Fruit fly (Drosophila melanogaster) whole organism, embryonic: Measurements from ENCODE around the gene boil.

ENCODE experiments used
- Abd-B ChIP-seq: fragments of 200-800 bp; sonication (Bioruptor generic); optimal IDR thresholded peaks from 2 replicates; lab custom pipeline; 2018; ENCODE audit warnings: missing biosample characterization, mild to moderate bottlenecking, missing genetic modification characterization, moderate library complexity
- B-H1 ChIP-seq: fragments of 200-800 bp; sonication (Bioruptor generic); IDR thresholded peaks from 3 replicates; pipeline ENCODE4 v1.3.6; 2022; ENCODE audit warnings: missing biosample characterization, missing genetic modification characterization
- CG11093 ChIP-seq: fragments of 200-800 bp; sonication (Bioruptor generic); IDR thresholded peaks from 3 replicates; pipeline ENCODE4 v1.3.6; 2022; ENCODE audit warnings: missing biosample characterization, missing genetic modification characterization
- CG12769 ChIP-seq: fragments of 200-800 bp; sonication (Bioruptor generic); optimal IDR thresholded peaks from 2 replicates; lab custom pipeline; 2019; ENCODE audit warnings: missing biosample characterization, mild to moderate bottlenecking, missing genetic modification characterization, moderate library complexity
- CG14050 ChIP-seq: fragments of 200-800 bp; sonication (Bioruptor generic); IDR thresholded peaks from 3 replicates; pipeline ENCODE4 v1.3.6; 2022; ENCODE audit warnings: missing biosample characterization, missing genetic modification characterization
- CG14860 ChIP-seq: fragments of 200-800 bp; sonication (Bioruptor generic); IDR thresholded peaks from 3 replicates; pipeline ENCODE4 v1.3.6; 2022; ENCODE audit warnings: missing biosample characterization, missing genetic modification characterization; ENCODE audit not compliant: partially characterized antibody
- CG15269 ChIP-seq: fragments of 200-800 bp; sonication (Bioruptor generic); optimal IDR thresholded peaks from 2 replicates; lab custom pipeline; 2018; ENCODE audit warnings: missing biosample characterization, mild to moderate bottlenecking, missing genetic modification characterization, moderate library complexity
- CG1647 ChIP-seq: fragments of 200-800 bp; sonication (Bioruptor generic); optimal IDR thresholded peaks from 3 replicates; lab custom pipeline; 2016; ENCODE audit warnings: missing biosample characterization, missing genetic modification characterization
- CG17328 ChIP-seq: fragments of 200-800 bp; sonication (Bioruptor generic); IDR thresholded peaks from 2 replicates; pipeline ENCODE4 v1.3.6; 2022; ENCODE audit warnings: missing biosample characterization, missing genetic modification characterization
- CG17359 ChIP-seq: fragments of 200-800 bp; sonication (Bioruptor generic); optimal IDR thresholded peaks from 3 replicates; lab custom pipeline; 2018; ENCODE audit warnings: missing biosample characterization, mild to moderate bottlenecking, missing genetic modification characterization, moderate library complexity
- CG17385 ChIP-seq: fragments of 200-800 bp; sonication (Bioruptor generic); optimal IDR thresholded peaks from 3 replicates; lab custom pipeline; 2018; ENCODE audit warnings: missing biosample characterization, mild to moderate bottlenecking, missing genetic modification characterization
- CG18599 ChIP-seq: fragments of 200-800 bp; sonication (Bioruptor generic); optimal IDR thresholded peaks from 3 replicates; lab custom pipeline; 2017; ENCODE audit warnings: missing biosample characterization, missing genetic modification characterization, mild to moderate bottlenecking, moderate library complexity, missing genetic modification reagents
- CG2120 ChIP-seq: fragments of 200-800 bp; sonication (Bioruptor generic); optimal IDR thresholded peaks from 3 replicates; lab custom pipeline; 2016; ENCODE audit warnings: missing biosample characterization, missing genetic modification characterization
- CG31365 ChIP-seq: fragments of 200-800 bp; sonication (Bioruptor generic); optimal IDR thresholded peaks from 2 replicates; lab custom pipeline; 2018; ENCODE audit warnings: missing biosample characterization, mild to moderate bottlenecking, missing genetic modification characterization
- CG32532 ChIP-seq: fragments of 200-800 bp; sonication (Bioruptor generic); IDR thresholded peaks from 2 replicates; pipeline ENCODE4 v1.3.6; 2022; ENCODE audit warnings: missing biosample characterization, missing genetic modification characterization
- CG32772 ChIP-seq: fragments of 200-800 bp; sonication (Bioruptor generic); IDR thresholded peaks from 2 replicates; pipeline ENCODE4 v1.3.6; 2022; ENCODE audit warnings: missing biosample characterization, missing genetic modification characterization
- CG33557 ChIP-seq: fragments of 200-800 bp; sonication (Bioruptor generic); optimal IDR thresholded peaks from 2 replicates; lab custom pipeline; 2019; ENCODE audit warnings: missing biosample characterization, mild to moderate bottlenecking, missing genetic modification characterization, moderate library complexity
- CG7556 ChIP-seq: fragments of 200-800 bp; sonication (Bioruptor generic); optimal IDR thresholded peaks from 2 replicates; lab custom pipeline; 2017; ENCODE audit warnings: missing biosample characterization, mild to moderate bottlenecking, missing genetic modification characterization
- CG7839 ChIP-seq: fragments of 200-800 bp; sonication (Bioruptor generic); optimal IDR thresholded peaks from 3 replicates; lab custom pipeline; 2018; ENCODE audit warnings: missing biosample characterization, mild to moderate bottlenecking, missing genetic modification characterization, moderate library complexity
- CoRest ChIP-seq: fragments of 200-800 bp; sonication (Bioruptor generic); optimal IDR thresholded peaks from 3 replicates; lab custom pipeline; 2018; ENCODE audit warnings: missing biosample characterization, mild to moderate bottlenecking, missing genetic modification characterization, moderate library complexity
- Dfd ChIP-seq, 2 experiments: fragments of >200 bp; optimal IDR thresholded peaks; 2 replicates each; lab custom pipeline; 2017; ENCODE audit warnings: missing biosample characterization in 2 of 2, missing genetic modification characterization in 2 of 2
- Drgx ChIP-seq: fragments of 200-800 bp; sonication (Bioruptor generic); IDR thresholded peaks from 2 replicates; pipeline ENCODE4 v1.3.6; 2022; ENCODE audit warnings: missing biosample characterization, missing genetic modification characterization
- Eip74EF ChIP-seq, 2 experiments: fragments of 200-800 bp in 1 of 2; fragments of >200 bp in 1 of 2; sonication (Bioruptor generic) in 1 of 2; optimal IDR thresholded peaks; 2 replicates each; lab custom pipeline; 2017 to 2019; ENCODE audit warnings: missing biosample characterization in 2 of 2, missing genetic modification characterization in 2 of 2, mild to moderate bottlenecking in 1 of 2, moderate library complexity in 1 of 2
- H15 ChIP-seq: fragments of 200-800 bp; sonication (Bioruptor generic); IDR thresholded peaks from 3 replicates; pipeline ENCODE4 v1.3.6; 2022; ENCODE audit warnings: missing biosample characterization, missing genetic modification characterization
- H2.0 ChIP-seq: fragments of 200-800 bp; sonication (Bioruptor generic); IDR thresholded peaks from 2 replicates; pipeline ENCODE4 v1.3.6; 2022; ENCODE audit warnings: missing biosample characterization, missing genetic modification characterization
- HLHmδ ChIP-seq: fragments of 200-800 bp; sonication (Bioruptor generic); optimal IDR thresholded peaks from 2 replicates; lab custom pipeline; 2018; ENCODE audit warnings: missing biosample characterization, mild to moderate bottlenecking, missing genetic modification characterization, moderate library complexity
- Hand ChIP-seq: fragments of 200-800 bp; sonication (Bioruptor generic); optimal IDR thresholded peaks from 2 replicates; lab custom pipeline; 2017; ENCODE audit warnings: mild to moderate bottlenecking, missing biosample characterization, missing genetic modification reagents, missing genetic modification characterization
- Hr39 ChIP-seq: fragments of >200 bp; optimal IDR thresholded peaks from 2 replicates; lab custom pipeline; 2017
- Med ChIP-seq: fragments of 200-800 bp; sonication (Bioruptor generic); peaks from one replicate; lab custom pipeline; 2016; ENCODE audit warnings: missing biosample characterization, missing genetic modification characterization, mild to moderate bottlenecking, inconsistent platforms, moderate library complexity
- Oli ChIP-seq: fragments of 200-800 bp; sonication (Bioruptor generic); optimal IDR thresholded peaks from 2 replicates; lab custom pipeline; 2018; ENCODE audit warnings: missing biosample characterization, mild to moderate bottlenecking, missing genetic modification characterization, moderate library complexity
- Xbp1 ChIP-seq: fragments of 200-800 bp; sonication (Bioruptor generic); optimal IDR thresholded peaks from 3 replicates; lab custom pipeline; 2016; ENCODE audit warnings: missing biosample characterization, mild to moderate bottlenecking, missing genetic modification characterization
- amos ChIP-seq: fragments of 200-800 bp; sonication (Bioruptor generic); IDR thresholded peaks from 2 replicates; pipeline ENCODE4 v1.3.6; 2022; ENCODE audit warnings: missing biosample characterization, missing genetic modification characterization; ENCODE audit not compliant: partially characterized antibody
- ash1 ChIP-seq: fragments of 200-800 bp; sonication (Bioruptor generic); optimal IDR thresholded peaks from 2 replicates; lab custom pipeline; 2018; ENCODE audit warnings: missing biosample characterization, mild to moderate bottlenecking, missing genetic modification characterization
- bbx ChIP-seq: fragments of 200-800 bp; sonication (Bioruptor generic); IDR thresholded peaks from 2 replicates; pipeline ENCODE4 v1.3.6; 2022; ENCODE audit warnings: missing biosample characterization, missing genetic modification characterization; ENCODE audit not compliant: partially characterized antibody
- dysf ChIP-seq: fragments of 200-800 bp; sonication (Bioruptor generic); IDR thresholded peaks from 3 replicates; pipeline ENCODE4 v1.3.6; 2022; ENCODE audit warnings: missing biosample characterization, missing genetic modification characterization
- ewg ChIP-seq: fragments of 200-800 bp; sonication (Bioruptor generic); optimal IDR thresholded peaks from 3 replicates; lab custom pipeline; 2017; ENCODE audit warnings: mild to moderate bottlenecking, missing biosample characterization, missing genetic modification reagents, missing genetic modification characterization
- kay ChIP-seq: fragments of 200-800 bp; sonication (Bioruptor generic); optimal IDR thresholded peaks from 2 replicates; lab custom pipeline; 2016; ENCODE audit warnings: missing biosample characterization, missing genetic modification characterization
- mirr ChIP-seq: fragments of 200-800 bp; sonication (Bioruptor generic); optimal IDR thresholded peaks from 3 replicates; lab custom pipeline; 2018; ENCODE audit warnings: missing biosample characterization, mild to moderate bottlenecking, missing genetic modification characterization
- nmo ChIP-seq: fragments of 200-800 bp; sonication (Bioruptor generic); optimal IDR thresholded peaks from 2 replicates; lab custom pipeline; 2018; ENCODE audit warnings: missing biosample characterization, mild to moderate bottlenecking, missing genetic modification characterization, moderate library complexity
- org-1 ChIP-seq: fragments of 200-800 bp; sonication (Bioruptor generic); optimal IDR thresholded peaks from 2 replicates; lab custom pipeline; 2017; ENCODE audit warnings: missing biosample characterization, missing genetic modification characterization
- prd ChIP-seq, 3 experiments: fragments of >200 bp in 2 of 3; fragments of 200-800 bp in 1 of 3; sonication (Bioruptor generic) in 1 of 3; optimal IDR thresholded peaks in 2 of 3; IDR thresholded peaks in 1 of 3; 2 replicates in 2 of 3; 3 replicates in 1 of 3; pipeline versions ENCODE4 v1.3.6 to Lab custom; 2017 to 2022; ENCODE audit warnings: missing biosample characterization in 1 of 3, missing genetic modification characterization in 1 of 3
- ro ChIP-seq: fragments of 200-800 bp; sonication (Bioruptor generic); IDR thresholded peaks from 2 replicates; pipeline ENCODE4 v1.3.6; 2022; ENCODE audit warnings: missing biosample characterization, missing genetic modification characterization
- schlank ChIP-seq: fragments of 200-800 bp; sonication (Bioruptor generic); optimal IDR thresholded peaks from 2 replicates; lab custom pipeline; 2018; ENCODE audit warnings: missing biosample characterization, mild to moderate bottlenecking, missing genetic modification characterization
- sens ChIP-seq: fragments of 200-800 bp; sonication (Bioruptor generic); peaks from one replicate; lab custom pipeline; 2016; ENCODE audit warnings: missing biosample characterization, missing genetic modification characterization
- sim ChIP-seq: fragments of 200-800 bp; sonication (Bioruptor generic); IDR thresholded peaks from 2 replicates; pipeline ENCODE4 v1.3.6; 2022; ENCODE audit warnings: missing biosample characterization, missing genetic modification characterization
- slbo ChIP-seq: fragments of 200-800 bp; sonication (Bioruptor generic); IDR thresholded peaks from 2 replicates; pipeline ENCODE4 v1.3.6; 2022; ENCODE audit warnings: missing biosample characterization, missing genetic modification characterization
- tin ChIP-seq: fragments of 200-800 bp; sonication (Bioruptor generic); optimal IDR thresholded peaks from 3 replicates; lab custom pipeline; 2016; ENCODE audit warnings: missing biosample characterization, missing genetic modification characterization
- tio ChIP-seq: fragments of 200-800 bp; sonication (Bioruptor generic); optimal IDR thresholded peaks from 2 replicates; lab custom pipeline; 2017; ENCODE audit warnings: missing biosample characterization, missing genetic modification characterization, inconsistent platforms
- unpg ChIP-seq: fragments of 200-800 bp; sonication (Bioruptor generic); optimal IDR thresholded peaks from 3 replicates; lab custom pipeline; 2018; ENCODE audit warnings: missing biosample characterization, mild to moderate bottlenecking, missing genetic modification characterization, moderate library complexity
- zfh2 ChIP-seq: fragments of 200-800 bp; sonication (Bioruptor generic); optimal IDR thresholded peaks from 2 replicates; lab custom pipeline; 2016; ENCODE audit warnings: missing biosample characterization, missing genetic modification characterization

The boil gene

DNA sequence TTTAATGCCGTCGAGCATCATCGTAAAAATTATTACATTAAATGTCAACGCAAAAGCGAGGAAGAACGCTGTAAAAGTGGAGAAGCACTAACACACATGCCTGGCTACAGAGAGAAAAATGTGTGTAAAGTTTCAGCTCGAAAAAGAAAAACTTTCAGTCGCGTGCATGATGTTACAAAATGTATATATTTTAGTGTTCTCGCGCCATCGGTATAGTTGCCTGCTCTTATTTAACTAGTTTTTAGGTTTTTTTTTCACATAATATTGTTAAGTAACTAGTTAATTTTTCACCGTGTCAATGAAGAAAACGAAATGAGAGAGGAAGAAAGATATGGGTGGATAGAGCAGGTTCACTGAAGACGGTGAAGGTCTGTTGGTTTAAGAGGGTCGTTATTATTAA is 26.1 kb upstream of the boil start (continued):
- TF ChIP-seq CG17385 (GFP tag; lab: Kevin White, UChicago) (no peak), ewg (GFP tag; lab: Kevin White, UChicago) (peak; percentile 76), ro (GFP tag; lab: Robert Waterston, UW) (no peak), Abd-B (peak; percentile 28), nmo (GFP tag; lab: Kevin White, UChicago) (peak; percentile 19), H2.0 (peak; percentile 65; the same call in 1 of the 2 replicates), tin (GFP tag; lab: Kevin White, UChicago) (peak; percentile 14), prd (optimal IDR thresholded peaks at IDR 0.05; lab: Kevin White, UChicago) (no peak), prd (GFP tag; IDR thresholded peaks at IDR 0.05; lab: Robert Waterston, UW) (no peak), Hand (GFP tag; lab: Kevin White, UChicago) (peak; percentile 14), HLHmδ (no peak), CG17359 (peak; percentile 11), CG15269 (peak; percentile 32), CG14050 (peak; percentile 15; the same call in 1 of the 3 replicates), CG11093 (GFP tag; lab: Robert Waterston, UW) (no peak), CG1647 (GFP tag; lab: Kevin White, UChicago) (no peak), amos (GFP tag; lab: Robert Waterston, UW) (no peak), tio (no peak), CG2120 (GFP tag; lab: Kevin White, UChicago) (peak; percentile 39), org-1 (GFP tag; lab: Kevin White, UChicago) (peak; percentile 43), CG31365 (tag; lab: Kevin White, UChicago) (no peak), CG17328 (GFP tag; lab: Robert Waterston, UW) (peak; percentile 76), Eip74EF (GFP tag; optimal IDR thresholded peaks at IDR 0.05; lab: Kevin White, UChicago) (no peak), slbo (no peak; the same call in 1 of the 2 replicates), CoRest (tag; lab: Kevin White, UChicago) (peak; percentile 14), unpg (GFP tag; lab: Kevin White, UChicago) (peak; percentile 26), CG18599 (GFP tag; lab: Kevin White, UChicago) (peak; percentile 58), Xbp1 (GFP tag; lab: Kevin White, UChicago) (peak; percentile 30), Oli (tag; lab: Kevin White, UChicago) (peak; percentile 34), Dfd (GFP tag; optimal IDR thresholded peaks at IDR 0.05; lab: Kevin White, UChicago) (no peak), sens (GFP tag; lab: Kevin White, UChicago) (peak; percentile 78), mirr (no peak), CG7556 (GFP tag; lab: Kevin White, UChicago) (peak; percentile 23), dysf (GFP tag; lab: Robert Waterston, UW) (peak; percentile 42; the same call in 1 of the 3 replicates), CG32532 (GFP tag; lab: Robert Waterston, UW) (0 out of 2 replicates have a peak, but pooled peaks have one; percentile 5), B-H1 (GFP tag; lab: Robert Waterston, UW) (no peak), CG7839 (peak; percentile 54)
- TF ChIP-seq, all 482 proteins: peak for 49

dm6 chrX:4860266-4860665 is 15.2 kb upstream of the boil start:
- TF ChIP-seq zfh2 (GFP tag; lab: Kevin White, UChicago) (no peak), Hr39 (lab: Kevin White, UChicago) (peak; percentile 95)

DNA sequence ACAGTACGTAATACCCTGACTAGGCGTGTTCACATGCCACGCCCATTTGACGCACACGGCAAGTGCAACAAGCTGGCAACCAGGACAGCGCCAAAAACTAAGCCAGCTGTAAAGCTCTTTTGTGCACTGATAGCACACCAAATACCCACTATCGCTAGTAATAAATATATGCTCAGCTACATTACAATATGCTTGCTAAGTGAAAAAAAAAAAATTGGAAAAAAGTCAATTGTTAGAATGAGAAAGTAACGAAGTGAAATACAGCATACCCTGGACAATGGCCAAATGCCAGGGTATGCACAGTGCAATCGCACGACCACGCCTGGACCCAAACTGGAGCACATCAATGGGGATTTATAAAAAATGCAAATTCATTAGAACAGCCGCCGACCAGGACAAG is 10.4 kb downstream of the boil start:
- TF ChIP-seq CG14860 (GFP tag; lab: Robert Waterston, UW) (no peak), schlank (tag; lab: Kevin White, UChicago) (no peak), sim (GFP tag; lab: Robert Waterston, UW) (no peak), ash1 (GFP tag; lab: Kevin White, UChicago) (no peak), kay (GFP tag; lab: Kevin White, UChicago) (no peak), Med (GFP tag; lab: Kevin White, UChicago) (no peak), bbx (GFP tag; lab: Robert Waterston, UW) (no peak), Drgx (GFP tag; lab: Robert Waterston, UW) (0 out of 2 replicates have a peak, but pooled peaks have one; percentile 7), CG12769 (tag; lab: Kevin White, UChicago) (no peak), CG33557 (GFP tag; lab: Kevin White, UChicago) (no peak), H15 (GFP tag; lab: Robert Waterston, UW) (no peak), CG32772 (GFP tag; lab: Robert Waterston, UW) (peak; percentile 41; the same call in 1 of the 2 replicates)
